Worm (Caenorhabditis elegans) whole organism, L4 larva: ENCODE results near the gene C01G10.7.

Experiments used
- F49E8.2 ChIP-seq: sonication (generic microtip); optimal IDR thresholded peaks from 2 replicates; lab custom pipeline; 2016; ENCODE audit warnings: missing compliant biosample characterization, mild to moderate bottlenecking, missing genetic modification characterization, borderline replicate concordance
- ZK546.5 ChIP-seq, 2 experiments: sonication (generic microtip); optimal IDR thresholded peaks; 2 replicates each; lab custom pipeline; 2017; ENCODE audit warnings: missing biosample characterization in 2 of 2, missing genetic modification characterization in 2 of 2
- egl-27 ChIP-seq: sonication (generic microtip); optimal IDR thresholded peaks from 3 replicates; lab custom pipeline; 2017; ENCODE audit warnings: missing biosample characterization, missing genetic modification reagents, missing genetic modification characterization
- hlh-11 ChIP-seq: fragments of 200-800 bp; sonication (Bioruptor generic); optimal IDR thresholded peaks from 2 replicates; lab custom pipeline; 2018; ENCODE audit warnings: mild to moderate bottlenecking, missing genetic modification characterization, missing compliant biosample characterization
- hlh-30 ChIP-seq: sonication (generic microtip); optimal IDR thresholded peaks from 2 replicates; lab custom pipeline; 2017; ENCODE audit warnings: antibody characterized with exemption, mild to moderate bottlenecking, missing genetic modification characterization, missing compliant biosample characterization; ENCODE audit not compliant: insufficient read depth
- lin-13 ChIP-seq: fragments of 150-350 bp; optimal IDR thresholded peaks from 2 replicates; lab custom pipeline; 2014; ENCODE audit warnings: missing biosample characterization, missing genetic modification reagents, missing genetic modification characterization
- lin-39 ChIP-seq: fragments of 150-350 bp; optimal IDR thresholded peaks from 2 replicates; lab custom pipeline; 2014; ENCODE audit warnings: missing biosample characterization, missing genetic modification reagents, missing genetic modification characterization
- lir-3 ChIP-seq: sonication (generic microtip); optimal IDR thresholded peaks from 2 replicates; lab custom pipeline; 2016; ENCODE audit warnings: mild to moderate bottlenecking, missing genetic modification characterization, missing compliant biosample characterization
- mdt-29 ChIP-seq: fragments of 200-800 bp; sonication (Bioruptor generic); IDR thresholded peaks from 2 replicates; pipeline ENCODE4 v1.3.6; 2022; ENCODE audit warnings: missing genetic modification reagents, missing genetic modification characterization, missing compliant biosample characterization
- mep-1 ChIP-seq: fragments of 150-350 bp; sonication (generic microtip); optimal IDR thresholded peaks from 3 replicates; lab custom pipeline; 2014; ENCODE audit warnings: missing biosample characterization, missing genetic modification characterization
- mxl-3 ChIP-seq: fragments of 200-800 bp; sonication (Bioruptor generic); optimal IDR thresholded peaks from 2 replicates; lab custom pipeline; 2018; ENCODE audit warnings: mild to moderate bottlenecking, missing genetic modification characterization, missing compliant biosample characterization
- php-3 ChIP-seq: fragments of 200-800 bp; sonication (Bioruptor generic); IDR thresholded peaks from 2 replicates; pipeline ENCODE4 v1.3.6; 2022; ENCODE audit warnings: missing genetic modification reagents, missing genetic modification characterization, missing compliant biosample characterization
- saeg-2 ChIP-seq: fragments of 200-800 bp; sonication (Bioruptor generic); IDR thresholded peaks from 2 replicates; pipeline ENCODE4 v1.3.6; 2022; ENCODE audit warnings: missing genetic modification reagents, missing genetic modification characterization, missing compliant biosample characterization
- unc-62 ChIP-seq, 3 experiments: fragments of 150-350 bp in 1 of 3; sonication (generic microtip); optimal IDR thresholded peaks in 2 of 3; peaks in 1 of 3; 1 replicate in 1 of 3; 2 replicates in 2 of 3; lab custom pipeline; 2014 to 2017; ENCODE audit warnings: missing biosample characterization in 3 of 3, missing genetic modification characterization in 3 of 3, missing genetic modification reagents in 3 of 3, missing genotype in 1 of 3

- TF ChIP-seq hlh-30, result no peak
- TF ChIP-seq F49E8.2 (tag; lab: Kevin White, UChicago), result no peak
- no peak for TF ChIP-seq lin-13 (GFP tag; lab: Kevin White, UChicago)
- no peak for TF ChIP-seq egl-27 (tag; lab: Kevin White, UChicago)
- TF ChIP-seq saeg-2 (GFP tag; lab: Robert Waterston, UW), result no peak
- no peak for TF ChIP-seq lin-39 (tag; lab: Kevin White, UChicago)
- no peak for TF ChIP-seq hlh-11 (tag; lab: Kevin White, UChicago)
- no peak for TF ChIP-seq mdt-29
- TF ChIP-seq lir-3 (tag; lab: Kevin White, UChicago), result no peak
- no peak for TF ChIP-seq mep-1 (tag; lab: Kevin White, UChicago)
- no peak for TF ChIP-seq unc-62 (GFP tag; optimal IDR thresholded peaks at IDR 0.05 in 1 of 2; lab: Kevin White, UChicago)
- TF ChIP-seq unc-62 (tag; optimal IDR thresholded peaks at IDR 0.05; lab: Kevin White, UChicago), result no peak
- TF ChIP-seq ZK546.5 (tag; optimal IDR thresholded peaks at IDR 0.05; lab: Kevin White, UChicago), result no peak
- no peak for TF ChIP-seq mxl-3 (GFP tag; lab: Kevin White, UChicago)
- TF ChIP-seq php-3 (GFP tag; lab: Robert Waterston, UW), result no peak
Observed at ce11 chrV:15054733-15055132, 30.8 kb upstream of the C01G10.7 start.
